Fruit fly (Drosophila melanogaster) whole organism, adult: ENCODE results near the gene CG14543.

Experiments used
- CG33017 ChIP-seq: fragments of 200-800 bp; sonication (Bioruptor generic); optimal IDR thresholded peaks from 2 replicates; lab custom pipeline; 2018; ENCODE audit warnings: missing biosample characterization, mild to moderate bottlenecking, missing genetic modification characterization, moderate library complexity
- Mnt ChIP-seq: fragments of 200-800 bp; sonication (Bioruptor generic); optimal IDR thresholded peaks from 2 replicates; lab custom pipeline; 2016; ENCODE audit warnings: missing biosample characterization, mild to moderate bottlenecking, missing genetic modification characterization
- tj ChIP-seq: fragments of 200-800 bp; sonication (Bioruptor generic); optimal IDR thresholded peaks from 3 replicates; lab custom pipeline; 2017; ENCODE audit warnings: missing biosample characterization, mild to moderate bottlenecking, missing genetic modification characterization, moderate library complexity

DNA sequence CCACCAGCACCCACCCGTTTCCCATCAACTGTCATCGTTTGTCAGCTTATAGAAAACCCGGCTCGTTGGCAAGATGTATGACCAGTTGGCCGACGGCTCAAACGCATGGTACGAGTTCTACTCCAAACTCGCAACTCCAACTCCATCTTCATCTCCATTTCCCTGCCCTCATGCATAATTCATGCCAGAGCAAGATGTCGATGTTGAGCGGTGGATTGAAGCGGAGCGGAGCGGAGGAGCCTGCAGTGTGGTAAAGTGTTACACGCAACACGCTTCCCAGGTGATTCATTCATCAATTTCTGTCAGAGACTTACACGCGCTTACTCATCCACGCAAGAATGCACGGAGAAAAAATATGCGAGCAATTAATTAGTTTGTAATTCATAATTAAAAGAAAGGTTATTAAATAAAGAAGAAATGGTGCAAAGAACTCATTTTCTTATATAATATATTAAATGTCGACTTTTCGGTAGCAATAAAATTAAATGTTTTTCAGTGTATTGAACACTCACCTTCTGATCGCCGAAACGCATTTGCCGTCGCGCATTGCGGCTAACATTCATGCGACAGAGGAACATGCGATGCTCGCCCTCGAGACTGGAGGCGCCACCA, 25.1 kb downstream of the CG14543 start:
- TF ChIP-seq Mnt (GFP tag; lab: Kevin White, UChicago) = no peak
- no peak for TF ChIP-seq tj (GFP tag; lab: Kevin White, UChicago)
- no peak for TF ChIP-seq CG33017 (tag; lab: Kevin White, UChicago)
